Fruit fly (Drosophila melanogaster): ENCODE data around the gene slx1.

Gene slx1

DNA sequence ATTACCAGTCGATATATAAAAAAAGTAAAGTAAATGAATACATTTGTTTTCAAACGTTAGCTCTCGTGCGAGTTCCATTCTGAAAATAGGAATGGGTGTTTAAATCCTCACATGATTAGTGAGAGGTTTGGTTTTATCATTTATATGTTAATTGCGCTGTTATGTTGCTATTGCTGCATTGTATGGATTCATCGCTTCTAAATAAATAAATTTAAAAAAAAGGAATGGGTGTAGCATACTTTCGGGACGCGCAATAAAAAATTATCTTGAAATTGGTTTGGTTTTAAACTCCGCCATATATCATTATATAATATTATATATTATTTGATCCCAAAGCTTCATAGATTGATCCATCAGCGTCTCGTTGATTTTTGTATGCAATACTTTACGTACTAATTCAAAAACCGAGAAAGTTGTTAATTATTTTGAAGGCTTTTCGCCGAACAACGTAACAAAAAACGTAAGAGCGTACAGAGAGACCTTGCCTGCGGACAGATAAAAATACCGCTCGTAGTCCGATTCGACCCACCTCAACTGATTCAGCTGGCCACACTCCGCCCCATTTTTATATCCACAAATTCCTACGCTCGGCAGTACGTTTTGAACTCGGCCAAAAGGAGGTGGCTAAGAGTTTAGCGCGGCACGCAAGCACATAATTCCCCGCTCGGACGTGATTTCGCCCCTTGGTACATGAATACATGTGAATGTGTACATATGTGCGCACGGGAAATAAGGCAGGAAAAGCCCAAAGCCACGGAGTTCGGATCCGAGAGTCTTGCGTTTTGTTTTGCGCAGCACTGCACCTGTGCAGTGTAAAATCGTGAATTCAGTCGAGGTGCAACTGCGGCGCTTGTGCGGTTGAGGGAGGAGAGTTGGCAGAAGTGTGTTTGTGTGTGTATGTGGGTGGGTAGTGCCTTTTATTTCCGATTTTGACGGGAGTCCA lies 17.5 kb downstream of the slx1 start, which contains the start of gene smash (continued):
- TF ChIP-seq aop (GFP tag; IDR thresholded peaks at IDR 0.05), result 0 out of 2 replicates have a peak, but pooled peaks have one; percentile 16
- peak; percentile 26 for TF ChIP-seq Sry-δ (GFP tag; optimal IDR thresholded peaks at IDR 0.05)
- peak in 1 of 2 experiments; percentile 47 for TF ChIP-seq Hr51 (GFP tag; optimal IDR thresholded peaks at IDR 0.05)
- TF ChIP-seq Ssrp (tag; optimal IDR thresholded peaks at IDR 0.05), result no peak
- TF ChIP-seq CG1529 (GFP tag; optimal IDR thresholded peaks at IDR 0.05), result no peak
- no peak for TF ChIP-seq CG18764 (GFP tag; optimal IDR thresholded peaks at IDR 0.05)
- no peak for TF ChIP-seq tio (GFP tag; optimal IDR thresholded peaks at IDR 0.05)
- no peak for TF ChIP-seq CG1832 (GFP tag; optimal IDR thresholded peaks at IDR 0.05)
- TF ChIP-seq corto (GFP tag; optimal IDR thresholded peaks at IDR 0.05), result peak; percentile 3
- no peak for TF ChIP-seq Doc2 (GFP tag; IDR thresholded peaks at IDR 0.05)
- no peak for TF ChIP-seq yki (optimal IDR thresholded peaks at IDR 0.05)
- TF ChIP-seq CG14014 (GFP tag; IDR thresholded peaks at IDR 0.05), result peak; percentile 27; the same call in 1 of the 2 replicates
- TF ChIP-seq CG32772 (GFP tag; IDR thresholded peaks at IDR 0.05), result no peak
- TF ChIP-seq Antp (GFP tag; optimal IDR thresholded peaks at IDR 0.05), result peak; percentile 27
- TF ChIP-seq shn (GFP tag; optimal IDR thresholded peaks at IDR 0.05), result no peak
- peak; percentile 12 for TF ChIP-seq zfh2 (GFP tag; optimal IDR thresholded peaks at IDR 0.05)
- peak; percentile 24 for TF ChIP-seq Dad (GFP tag; optimal IDR thresholded peaks at IDR 0.05)
- TF ChIP-seq CG7963 (GFP tag; IDR thresholded peaks at IDR 0.05; ENCODE audit: partially characterized antibody), result peak; percentile 45; the same call in 1 of the 3 replicates
- TF ChIP-seq D (optimal IDR thresholded peaks at IDR 0.05), result peak; percentile 23
- TF ChIP-seq D (GFP tag; optimal IDR thresholded peaks at IDR 0.05), result no peak
- peak; percentile 78 for TF ChIP-seq Hmr (GFP tag; optimal IDR thresholded peaks at IDR 0.05)
- TF ChIP-seq usp (GFP tag; optimal IDR thresholded peaks at IDR 0.05), result no peak
- no peak for TF ChIP-seq jigr1 (GFP tag; IDR thresholded peaks at IDR 0.05)
- peak; percentile 17 for TF ChIP-seq mirr (GFP tag; optimal IDR thresholded peaks at IDR 0.05)
- peak; percentile 45 for TF ChIP-seq CG6854 (GFP tag; optimal IDR thresholded peaks at IDR 0.05)
- no peak for TF ChIP-seq pros (GFP tag; optimal IDR thresholded peaks at IDR 0.05)
- no peak for TF ChIP-seq CG8765 (GFP tag; IDR thresholded peaks at IDR 0.05)
- no peak for TF ChIP-seq CG2120 (GFP tag; optimal IDR thresholded peaks at IDR 0.05)
- no peak for TF ChIP-seq Sox100B (GFP tag; optimal IDR thresholded peaks at IDR 0.05)
- 0 out of 3 replicates have a peak, but pooled peaks have one; percentile 17 for TF ChIP-seq CG2889 (GFP tag; IDR thresholded peaks at IDR 0.05)
- TF ChIP-seq vfl (GFP tag; optimal IDR thresholded peaks at IDR 0.05), result peak; percentile 68
- TF ChIP-seq btn (GFP tag; optimal IDR thresholded peaks at IDR 0.05), result peak; percentile 34
- no peak for TF ChIP-seq Hmx (GFP tag; optimal IDR thresholded peaks at IDR 0.05)
- no peak for TF ChIP-seq CG7928 (GFP tag; optimal IDR thresholded peaks at IDR 0.05)
- peak; percentile 31; the same call in 1 of the 2 replicates for TF ChIP-seq sna (GFP tag; IDR thresholded peaks at IDR 0.05; ENCODE audit: partially characterized antibody)
- peak; percentile 14 for TF ChIP-seq HHEX (GFP tag; optimal IDR thresholded peaks at IDR 0.05)
- peak; percentile 58 for TF ChIP-seq CG6272 (GFP tag; IDR thresholded peaks at IDR 0.05)
- TF ChIP-seq caup (GFP tag; optimal IDR thresholded peaks at IDR 0.05; ENCODE audit: severe bottlenecking), result peak; percentile 19
- no peak for TF ChIP-seq C15 (GFP tag; IDR thresholded peaks at IDR 0.05)
- peak; percentile 66; the same call in 1 of the 2 replicates for TF ChIP-seq tna (GFP tag; IDR thresholded peaks at IDR 0.05; ENCODE audit: partially characterized antibody)
- peak; percentile 9 for TF ChIP-seq Atf-2 (GFP tag; optimal IDR thresholded peaks at IDR 0.05)
- peak; percentile 39; the same call in 1 of the 2 replicates for TF ChIP-seq CG9932 (GFP tag; IDR thresholded peaks at IDR 0.05)
- TF ChIP-seq so (GFP tag; IDR thresholded peaks at IDR 0.05), result no peak
- TF ChIP-seq Dfd (GFP tag; optimal IDR thresholded peaks at IDR 0.05), result no peak
- peak; percentile 40 for TF ChIP-seq Dref (GFP tag; IDR thresholded peaks at IDR 0.05)
- peak; percentile 8; the same call in 1 of the 2 replicates for TF ChIP-seq CG17612 (GFP tag; IDR thresholded peaks at IDR 0.05)
- peak; percentile 20 for TF ChIP-seq bcd (GFP tag; optimal IDR thresholded peaks at IDR 0.05)
- TF ChIP-seq PHDP (tag; optimal IDR thresholded peaks at IDR 0.05), result peak; percentile 23
- TF ChIP-seq ash1 (GFP tag; optimal IDR thresholded peaks at IDR 0.05), result peak; percentile 89
